Worm (Caenorhabditis elegans): ENCODE results near the gene clec-256.
"Not testable (repeated sequence)": the region's sequence is repeated elsewhere in the genome, so short reads cannot be mapped to it uniquely, and the experiment has no call there.

clec-256 gene

ce11 chrV:18754328-18754727 is 17.2 kb upstream of the clec-256 start, which contains the start of gene clec-254:
Gene clec-254, minus strand, starts transcription at chrV:18754428.
- TF ChIP-seq unc-62 (GFP tag; optimal IDR thresholded peaks at IDR 0.05) = not testable (repeated sequence)

DNA sequence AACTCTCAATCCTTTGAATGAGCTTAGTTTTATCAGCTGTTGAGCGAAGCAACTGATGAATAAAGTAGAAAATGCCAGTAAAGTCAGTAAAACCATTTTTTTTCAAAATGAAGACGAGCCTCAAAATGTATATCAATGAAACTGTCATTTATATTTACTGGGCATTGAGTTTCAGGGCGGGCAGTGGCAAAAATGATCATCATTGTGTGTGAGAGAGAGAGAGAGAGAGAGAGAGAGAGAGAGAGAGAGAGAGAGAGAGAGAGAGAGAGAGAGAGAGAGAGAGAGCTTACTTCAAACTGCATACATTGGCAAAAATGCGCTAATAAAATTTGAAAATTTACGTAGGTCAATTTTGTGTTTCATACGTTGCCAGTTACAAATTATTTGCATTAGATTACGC is 11.3 kb upstream of the clec-256 start, which contains the start of gene F11D11.3:
TSS of gene F11D11.3 (minus strand) at position 101 of the 400 bp plus-strand sequence.
- TF ChIP-seq unc-62 (GFP tag; optimal IDR thresholded peaks at IDR 0.05) = no peak

- TF ChIP-seq unc-62 (GFP tag; optimal IDR thresholded peaks at IDR 0.05) = no peak
These were observed 10.4 kb upstream of the clec-256 start, which contains the start of gene F11D11.4 for ce11 chrV:18761078-18761477. Gene F11D11.4, plus strand, starts transcription at chrV:18761378.

DNA sequence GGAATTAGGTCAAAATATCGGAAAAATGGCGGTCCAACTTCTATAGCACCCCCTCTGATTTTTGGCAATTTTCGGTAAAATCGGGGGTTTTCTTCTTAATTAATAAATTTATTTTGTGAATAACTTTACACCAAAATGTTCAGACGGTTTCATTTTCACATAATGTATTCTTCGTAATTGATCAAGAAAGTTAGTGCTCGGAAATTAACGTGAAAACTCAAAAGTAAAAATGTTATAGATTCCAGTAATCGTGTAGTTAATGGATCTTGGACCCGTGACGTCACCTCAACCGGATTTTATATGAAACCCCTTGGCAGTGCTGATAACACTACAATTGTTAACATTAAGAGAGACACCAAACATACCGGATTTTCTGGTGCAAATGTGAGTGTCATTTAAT is 9.4 kb upstream of the clec-256 start, which contains the start of gene F11D11.22:
TSS of gene F11D11.22 (plus strand) at position 301 of the 400 bp plus-strand sequence.
- TF ChIP-seq unc-62 (GFP tag; optimal IDR thresholded peaks at IDR 0.05) = not testable (repeated sequence)

- no peak for TF ChIP-seq unc-62 (GFP tag; optimal IDR thresholded peaks at IDR 0.05)
These were observed 1.6 kb upstream of the clec-256 start for ce11 chrV:18769902-18770301.

DNA sequence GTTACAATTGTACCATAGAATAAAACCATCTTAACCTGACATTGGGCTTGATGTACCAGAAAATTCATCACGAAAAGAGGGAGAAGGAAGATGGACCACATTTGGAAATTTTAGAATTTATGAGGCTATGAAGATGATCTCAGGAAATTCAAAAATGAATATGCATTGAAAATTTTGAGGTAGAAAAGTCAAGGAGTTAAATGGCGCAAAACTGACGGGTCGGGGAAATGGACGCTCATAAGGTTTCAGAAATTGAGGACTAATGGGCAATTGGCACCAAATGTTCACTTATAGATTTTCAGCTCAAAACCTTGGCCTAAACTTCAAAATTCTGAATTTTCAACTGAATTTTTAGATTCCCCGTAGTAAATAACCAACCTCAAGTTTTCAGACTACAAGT is 867 bp upstream of the clec-256 start, which contains the start of gene clec-255:
TSS of gene clec-255 (minus strand) at position 101 of the 400 bp plus-strand sequence.
- no peak for TF ChIP-seq unc-62 (GFP tag; optimal IDR thresholded peaks at IDR 0.05)

- TF ChIP-seq unc-62 (GFP tag; optimal IDR thresholded peaks at IDR 0.05) = no peak
These were observed 405 bp downstream of the clec-256 start for ce11 chrV:18771804-18772386.

DNA sequence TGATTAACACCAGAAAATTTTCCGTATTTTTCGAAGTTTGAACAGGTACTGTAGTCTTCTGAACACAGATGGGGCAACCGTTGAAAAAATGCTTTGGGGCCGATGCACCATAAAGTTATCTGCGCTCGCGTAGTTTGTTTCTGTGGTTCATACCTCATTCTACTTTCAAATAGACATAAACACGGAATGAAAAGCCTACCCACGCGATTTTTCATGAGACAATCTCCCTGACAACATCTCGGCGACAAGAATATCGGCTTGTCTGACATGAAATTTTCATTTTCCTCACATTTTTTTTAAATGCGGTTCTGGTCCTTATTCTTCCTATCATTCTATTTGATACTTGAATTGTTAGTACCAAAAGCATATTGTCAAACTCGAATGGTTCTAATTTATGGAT is 1.3 kb downstream of the clec-256 start, which contains the start of gene clec-257:
TSS of gene clec-257 (plus strand) at position 301 of the 400 bp plus-strand sequence.
- TF ChIP-seq unc-62 (GFP tag; optimal IDR thresholded peaks at IDR 0.05) = no peak

- TF ChIP-seq unc-62 (GFP tag; optimal IDR thresholded peaks at IDR 0.05) = no peak
These were observed 4.8 kb downstream of the clec-256 start, which contains the start of gene Y17D7B.4 for ce11 chrV:18776245-18776737. Gene Y17D7B.4, minus strand, starts transcription at chrV:18776687.

DNA sequence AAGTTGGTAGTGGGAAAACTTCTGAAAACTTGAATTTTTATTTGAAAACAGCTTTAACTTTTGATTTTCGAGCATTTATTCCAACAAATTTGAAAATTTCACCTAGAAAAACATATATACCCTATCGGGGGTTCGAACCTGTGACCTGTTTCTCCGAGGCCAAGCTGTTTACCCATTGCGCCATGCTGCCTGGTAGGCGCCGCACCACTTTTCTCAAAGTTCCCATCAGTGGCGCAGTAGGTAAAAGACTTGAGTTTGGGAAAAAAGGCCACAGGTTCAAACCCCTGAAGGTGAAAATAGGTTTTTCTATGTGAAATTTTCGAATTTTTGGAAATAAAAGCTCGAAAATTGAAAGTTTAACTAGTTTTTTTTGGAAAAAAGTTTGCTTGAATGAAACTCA is 9.1 kb downstream of the clec-256 start:
- no peak for TF ChIP-seq unc-62 (GFP tag; optimal IDR thresholded peaks at IDR 0.05)

ce11 chrV:18782747-18783146 is 11.3 kb downstream of the clec-256 start:
- TF ChIP-seq unc-62 (GFP tag; optimal IDR thresholded peaks at IDR 0.05) = no peak

ce11 chrV:18783474-18783873 is 12.0 kb downstream of the clec-256 start, which contains the start of gene Y17D7B.10:
Gene Y17D7B.10, plus strand, starts transcription at chrV:18783716.
- no peak for TF ChIP-seq unc-62 (GFP tag; optimal IDR thresholded peaks at IDR 0.05)

ce11 chrV:18786694-18787093 is 15.2 kb downstream of the clec-256 start, which contains the start of gene Y17D7B.3:
Gene Y17D7B.3, minus strand, starts transcription at chrV:18786794.
- no peak for TF ChIP-seq unc-62 (GFP tag; optimal IDR thresholded peaks at IDR 0.05)

DNA sequence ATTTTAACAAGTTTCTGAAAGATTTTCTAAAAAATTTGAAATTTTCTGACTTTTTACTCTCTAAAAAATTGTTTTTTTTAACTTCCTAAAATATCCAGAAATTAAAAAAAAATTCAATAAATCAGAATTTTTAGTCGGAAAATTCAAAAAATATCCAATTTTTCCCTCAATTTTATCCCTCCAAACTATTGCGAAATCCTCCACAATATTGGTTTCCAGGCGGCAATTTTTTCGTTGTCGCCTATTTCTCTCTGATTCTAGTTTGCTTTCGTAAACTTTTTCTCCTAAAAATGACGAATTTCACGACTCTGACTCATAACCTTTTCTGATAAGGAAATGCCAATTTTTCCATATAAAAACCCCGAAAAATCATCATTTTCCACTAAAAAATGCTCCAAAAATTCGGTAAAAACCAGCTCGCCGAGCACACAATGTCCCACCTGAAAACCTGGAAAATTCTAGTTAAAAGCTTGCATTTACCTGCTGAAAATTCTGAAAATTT is 16.0 kb downstream of the clec-256 start, which contains the start of gene Y17D7B.2:
TSS of gene Y17D7B.2 (plus strand) at position 323 of the 502 bp plus-strand sequence.
- no peak for TF ChIP-seq unc-62 (GFP tag; optimal IDR thresholded peaks at IDR 0.05)

DNA sequence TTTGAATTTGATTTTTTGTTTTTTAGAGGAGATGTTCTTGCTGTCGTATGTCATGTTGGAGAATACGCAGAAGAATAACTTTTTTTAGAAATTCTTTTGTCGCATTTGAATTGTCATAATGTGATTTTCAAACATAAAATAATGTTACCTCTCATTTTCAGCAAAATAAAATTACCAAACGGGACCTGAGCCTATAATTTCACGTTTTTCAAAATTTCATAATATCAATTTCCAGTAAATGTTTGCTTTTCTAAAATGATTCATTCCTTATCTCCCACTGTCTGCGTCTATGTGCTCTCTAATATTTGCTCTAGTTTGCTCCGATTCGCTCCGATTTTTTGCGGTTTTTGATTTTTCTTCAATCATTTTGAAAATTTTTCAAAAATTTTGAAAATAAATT is 19.2 kb downstream of the clec-256 start, which contains the start of gene nhr-231:
TSS of gene nhr-231 (plus strand) at position 301 of the 400 bp plus-strand sequence.
- TF ChIP-seq unc-62 (GFP tag; optimal IDR thresholded peaks at IDR 0.05) = no peak

DNA sequence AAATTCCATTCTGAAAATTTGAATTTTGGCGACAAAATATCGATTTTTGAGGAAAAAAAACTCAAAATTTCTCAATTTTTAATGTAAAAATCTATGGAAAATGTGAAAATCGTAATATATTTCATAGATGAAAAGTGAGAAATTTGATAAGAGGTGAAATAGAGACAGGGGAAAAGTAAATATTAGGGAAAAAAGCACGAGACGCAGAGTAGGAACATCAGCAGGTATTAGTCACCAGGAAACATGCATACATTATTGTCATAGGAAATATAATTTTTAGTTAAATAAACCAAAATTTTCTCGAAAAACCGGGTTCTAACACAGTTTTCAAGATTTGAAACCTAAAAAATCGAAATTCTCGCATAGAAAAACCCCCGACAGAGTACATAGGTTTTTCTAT is 29.3 kb downstream of the clec-256 start, which contains the start of gene nhr-170:
TSS of gene nhr-170 (minus strand) at position 16 of the 400 bp plus-strand sequence.
- no peak for TF ChIP-seq unc-62 (GFP tag; optimal IDR thresholded peaks at IDR 0.05)
